Worm (Caenorhabditis elegans): ENCODE results near the gene Y14H12B.2.

Gene Y14H12B.2

ce11 chrII:3958673-3959299, 25.2 kb upstream of the Y14H12B.2 start:
- TF ChIP-seq egl-27 (tag; optimal IDR thresholded peaks at IDR 0.05) (no peak), nhr-111 (GFP tag; optimal IDR thresholded peaks at IDR 0.05) (no peak), Y48G9A.11 (GFP tag; IDR thresholded peaks at IDR 0.05) (no peak), mxl-3 (GFP tag; optimal IDR thresholded peaks at IDR 0.05) (peak; percentile 59), ceh-82 (tag; optimal IDR thresholded peaks at IDR 0.05) (no peak), lin-1 (GFP tag; IDR thresholded peaks at IDR 0.05) (0 out of 2 replicates have a peak, but pooled peaks have one; percentile 13), attf-4 (tag; optimal IDR thresholded peaks at IDR 0.05) (no peak), ceh-62 (tag; optimal IDR thresholded peaks at IDR 0.05) (no peak), mdt-29 (GFP tag; IDR thresholded peaks at IDR 0.05) (0 out of 2 replicates have a peak, but pooled peaks have one; percentile 17), hif-1 (tag; optimal IDR thresholded peaks at IDR 0.05) (peak in 1 of 2 experiments; percentile 46), T26A8.4 (GFP tag; IDR thresholded peaks at IDR 0.05) (peak; percentile 19; the same call in 1 of the 2 replicates), set-16 (GFP tag; IDR thresholded peaks at IDR 0.05) (peak; percentile 35; the same call in 1 of the 2 replicates), F26F4.8 (GFP tag; conservative IDR thresholded peaks at IDR 0.05) (no peak), aha-1 (tag) (peak; percentile 94), ceh-32 (tag; optimal IDR thresholded peaks at IDR 0.05; ENCODE audit: poor library complexity) (no peak), D1046.2 (GFP tag; IDR thresholded peaks at IDR 0.05) (0 out of 2 replicates have a peak, but pooled peaks have one; percentile 17), zip-11 (GFP tag; IDR thresholded peaks at IDR 0.05) (no peak), ceh-20 (GFP tag; IDR thresholded peaks at IDR 0.05) (peak; percentile 64; the same call in 1 of the 2 replicates), lin-13 (GFP tag; optimal IDR thresholded peaks at IDR 0.05) (peak; percentile 54), ceh-44 (GFP tag; IDR thresholded peaks at IDR 0.05) (no peak), dve-1 (tag; optimal IDR thresholded peaks at IDR 0.05; ENCODE audit: insufficient read depth) (peak; percentile 91), F49E8.2 (tag; optimal IDR thresholded peaks at IDR 0.05; ENCODE audit: borderline replicate concordance) (no peak), ZK546.5 (tag; optimal IDR thresholded peaks at IDR 0.05) (no peak), mes-2 (tag; optimal IDR thresholded peaks at IDR 0.05; ENCODE audit: poor library complexity, severe bottlenecking) (peak; percentile 70), ctbp-1 (GFP tag; IDR thresholded peaks at IDR 0.05) (peak; percentile 66; the same call in 1 of the 2 replicates), php-3 (GFP tag; IDR thresholded peaks at IDR 0.05) (peak; percentile 69), nhr-28 (tag; optimal IDR thresholded peaks at IDR 0.05) (peak; percentile 81), hmg-1.1 (GFP tag; IDR thresholded peaks at IDR 0.05) (peak; percentile 69), rbr-2 (tag; optimal IDR thresholded peaks at IDR 0.05) (peak; percentile 74), dmd-6 (GFP tag; IDR thresholded peaks at IDR 0.05) (peak; percentile 90), duxl-1 (tag; optimal IDR thresholded peaks at IDR 0.05; ENCODE audit: poor library complexity) (peak; percentile 28), mxl-2 (GFP tag; conservative IDR thresholded peaks at IDR 0.05) (no peak), nhr-76 (tag; optimal IDR thresholded peaks at IDR 0.05) (no peak), mdl-1 (tag; optimal IDR thresholded peaks at IDR 0.05) (peak; percentile 66 to 97), ztf-7 (tag; optimal IDR thresholded peaks at IDR 0.05) (peak; percentile 6), spr-3 (GFP tag; optimal IDR thresholded peaks at IDR 0.05) (no peak), F44E2.7 (GFP tag; IDR thresholded peaks at IDR 0.05) (no peak), pqm-1 (tag; optimal IDR thresholded peaks at IDR 0.05) (peak; percentile 78), saeg-2 (GFP tag; IDR thresholded peaks at IDR 0.05) (0 out of 2 replicates have a peak, but pooled peaks have one; percentile 46), lsy-2 (tag; optimal IDR thresholded peaks at IDR 0.05) (peak; percentile 56 to 81), nhr-48 (tag; optimal IDR thresholded peaks at IDR 0.05) (peak; percentile 53), fkh-10 (GFP tag; optimal IDR thresholded peaks at IDR 0.05) (no peak), ces-1 (GFP tag; optimal IDR thresholded peaks at IDR 0.05) (peak; percentile 29), dmd-8 (GFP tag; IDR thresholded peaks at IDR 0.05) (no peak), snpc-1.2 (GFP tag; IDR thresholded peaks at IDR 0.05) (no peak), hlh-11 (tag; optimal IDR thresholded peaks at IDR 0.05) (peak; percentile 92), unc-62 (GFP tag; optimal IDR thresholded peaks at IDR 0.05 in 1 of 2) (no peak), unc-62 (tag; optimal IDR thresholded peaks at IDR 0.05) (no peak), mep-1 (tag; optimal IDR thresholded peaks at IDR 0.05) (peak; percentile 78), ceh-28 (tag; optimal IDR thresholded peaks at IDR 0.05) (no peak)
